Worm (Caenorhabditis elegans) whole organism, L1 larva: ENCODE measurements around the gene fkh-5.
A peak's percentile ranks its signal among the peaks of the same experiment; 100 is the strongest.

ENCODE experiments used
- C16A3.4 ChIP-seq: fragments of 150-350 bp; optimal IDR thresholded peaks from 2 replicates; lab custom pipeline; 2014; ENCODE audit warnings: missing biosample characterization, missing genetic modification characterization
- F16B12.6 ChIP-seq: fragments of 150-350 bp; optimal IDR thresholded peaks from 2 replicates; lab custom pipeline; 2014; ENCODE audit warnings: missing biosample characterization, missing genetic modification characterization
- Y116A8C.19 ChIP-seq: sonication (generic microtip); optimal IDR thresholded peaks from 2 replicates; lab custom pipeline; 2016; ENCODE audit warnings: missing compliant biosample characterization, missing genetic modification characterization, borderline replicate concordance
- aha-1 ChIP-seq: fragments of 150-350 bp; optimal IDR thresholded peaks from 2 replicates; lab custom pipeline; 2014; ENCODE audit warnings: missing biosample characterization, missing genetic modification characterization
- alr-1 ChIP-seq: fragments of 200-800 bp; sonication (Bioruptor generic); optimal IDR thresholded peaks from 2 replicates; lab custom pipeline; 2018; ENCODE audit warnings: borderline replicate concordance, mild to moderate bottlenecking, missing genetic modification characterization, missing compliant biosample characterization
- aly-2 ChIP-seq: fragments of 150-350 bp; optimal IDR thresholded peaks from 2 replicates; lab custom pipeline; 2014; ENCODE audit warnings: missing biosample characterization, missing genetic modification characterization
- ceh-8 ChIP-seq: fragments of 200-800 bp; sonication (Bioruptor generic); optimal IDR thresholded peaks from 2 replicates; lab custom pipeline; 2018; ENCODE audit warnings: mild to moderate bottlenecking, missing genetic modification characterization, moderate library complexity, missing compliant biosample characterization
- ceh-82 ChIP-seq, 3 experiments: fragments of 150-350 bp in 1 of 3; sonication (generic microtip) in 2 of 3; optimal IDR thresholded peaks; 2 replicates each; lab custom pipeline; 2014 to 2017; ENCODE audit warnings: missing biosample characterization in 3 of 3, missing genetic modification characterization in 3 of 3
- dpl-1 ChIP-seq, 3 experiments: fragments of 150-350 bp in 2 of 3; sonication (generic microtip) in 1 of 3; optimal IDR thresholded peaks; 2 replicates each; lab custom pipeline; 2014 to 2017; ENCODE audit warnings: missing biosample characterization in 3 of 3, missing genetic modification characterization in 3 of 3, missing genetic modification reagents in 3 of 3
- efl-1 ChIP-seq, 4 experiments: fragments of 150-350 bp; optimal IDR thresholded peaks in 3 of 4; peaks in 1 of 4; 1 replicate in 1 of 4; 2 replicates in 3 of 4; lab custom pipeline; 2014; ENCODE audit warnings: missing biosample characterization in 2 of 4, missing genetic modification characterization in 2 of 4, missing genetic modification reagents in 2 of 4
- egl-27 ChIP-seq, 2 experiments: fragments of 150-350 bp in 1 of 2; sonication (generic microtip); optimal IDR thresholded peaks; 3 replicates each; lab custom pipeline; 2017 to 2018; ENCODE audit warnings: missing biosample characterization in 2 of 2, missing genetic modification characterization in 2 of 2, missing genetic modification reagents in 2 of 2
- elt-2 ChIP-seq: sonication (generic microtip); optimal IDR thresholded peaks from 2 replicates; lab custom pipeline; 2016; ENCODE audit warnings: missing genetic modification characterization, mild to moderate bottlenecking, inconsistent platforms, missing compliant biosample characterization, missing genetic modification reagents
- elt-3 ChIP-seq, 6 experiments: fragments of 150-350 bp in 1 of 6; sonication (generic microtip); optimal IDR thresholded peaks; 2 replicates each; lab custom pipeline; 2017 to 2018; ENCODE audit warnings: missing biosample characterization in 6 of 6, missing genetic modification characterization in 6 of 6, inconsistent platforms in 1 of 6
- fkh-4 ChIP-seq: sonication (generic microtip); optimal IDR thresholded peaks from 2 replicates; lab custom pipeline; 2016; ENCODE audit warnings: missing compliant biosample characterization, missing genetic modification characterization, borderline replicate concordance
- fkh-8 ChIP-seq: sonication (generic microtip); optimal IDR thresholded peaks from 2 replicates; lab custom pipeline; 2016; ENCODE audit warnings: mild to moderate bottlenecking, missing genetic modification characterization, missing compliant biosample characterization
- fos-1 ChIP-seq: fragments of 150-350 bp; optimal IDR thresholded peaks from 2 replicates; lab custom pipeline; 2014; ENCODE audit warnings: missing biosample characterization, missing genetic modification characterization
- grh-1 ChIP-seq: fragments of 200-800 bp; sonication (Bioruptor generic); IDR thresholded peaks from 2 replicates; pipeline ENCODE4 v1.3.6; 2022; ENCODE audit warnings: missing genetic modification reagents, missing genetic modification characterization, missing compliant biosample characterization
- lin-14 ChIP-seq: fragments of 200-800 bp; sonication (Bioruptor generic); optimal IDR thresholded peaks from 2 replicates; lab custom pipeline; 2018; ENCODE audit warnings: mild to moderate bottlenecking, missing genetic modification characterization, moderate library complexity, missing compliant biosample characterization
- lin-35 ChIP-seq, 2 experiments: fragments of 150-350 bp; optimal IDR thresholded peaks; 2 replicates each; lab custom pipeline; 2014; ENCODE audit warnings: missing biosample characterization in 2 of 2, missing genetic modification characterization in 2 of 2, missing genetic modification reagents in 2 of 2
- lsy-2 ChIP-seq, 2 experiments: fragments of 150-350 bp; optimal IDR thresholded peaks; 2 replicates each; lab custom pipeline; 2014; ENCODE audit warnings: missing biosample characterization in 2 of 2, missing genetic modification characterization in 2 of 2
- mdl-1 ChIP-seq, 2 experiments: fragments of 150-350 bp; optimal IDR thresholded peaks; 2 replicates each; lab custom pipeline; 2014 to 2017; ENCODE audit warnings: missing biosample characterization in 2 of 2, missing genetic modification characterization in 2 of 2, inconsistent platforms in 1 of 2
- nhr-11 ChIP-seq: fragments of 150-350 bp; optimal IDR thresholded peaks from 2 replicates; lab custom pipeline; 2014; ENCODE audit warnings: missing biosample characterization, missing genetic modification characterization
- nhr-12 ChIP-seq: sonication (generic microtip); optimal IDR thresholded peaks from 2 replicates; lab custom pipeline; 2017; ENCODE audit warnings: missing biosample characterization, missing genetic modification characterization
- nhr-28 ChIP-seq: fragments of 150-350 bp; optimal IDR thresholded peaks from 2 replicates; lab custom pipeline; 2014; ENCODE audit warnings: missing biosample characterization, missing genetic modification characterization
- nhr-71 ChIP-seq: sonication (generic microtip); optimal IDR thresholded peaks from 2 replicates; lab custom pipeline; 2016; ENCODE audit warnings: mild to moderate bottlenecking, missing genetic modification characterization, moderate library complexity, missing compliant biosample characterization
- nhr-77 ChIP-seq: fragments of 150-350 bp; optimal IDR thresholded peaks from 2 replicates; lab custom pipeline; 2014; ENCODE audit warnings: missing biosample characterization, missing genetic modification characterization
- nhr-84 ChIP-seq: sonication (generic microtip); optimal IDR thresholded peaks from 2 replicates; lab custom pipeline; 2017; ENCODE audit warnings: missing biosample characterization, missing genetic modification characterization
- nhr-90 ChIP-seq: sonication (generic microtip); optimal IDR thresholded peaks from 2 replicates; lab custom pipeline; 2016; ENCODE audit warnings: mild to moderate bottlenecking, missing genetic modification characterization, missing compliant biosample characterization; ENCODE audit not compliant: poor library complexity
- pag-3 ChIP-seq: sonication (generic microtip); optimal IDR thresholded peaks from 2 replicates; lab custom pipeline; 2017; ENCODE audit warnings: missing genetic modification characterization, mild to moderate bottlenecking, missing compliant biosample characterization, antibody characterized with exemption, borderline replicate concordance; ENCODE audit not compliant: insufficient read depth
- rnt-1 ChIP-seq: sonication (generic microtip); optimal IDR thresholded peaks from 2 replicates; lab custom pipeline; 2016; ENCODE audit warnings: mild to moderate bottlenecking, missing genetic modification characterization, moderate library complexity, missing compliant biosample characterization
- skn-1 ChIP-seq: fragments of 150-350 bp; optimal IDR thresholded peaks from 2 replicates; lab custom pipeline; 2014; ENCODE audit warnings: missing biosample characterization, missing genetic modification characterization
- snu-23 ChIP-seq: sonication (generic microtip); optimal IDR thresholded peaks from 2 replicates; lab custom pipeline; 2016; ENCODE audit warnings: missing genetic modification characterization, missing compliant biosample characterization
- tlp-1 ChIP-seq: fragments of 150-350 bp; optimal IDR thresholded peaks from 2 replicates; lab custom pipeline; 2014; ENCODE audit warnings: missing biosample characterization, missing genetic modification characterization
- unc-62 ChIP-seq: fragments of 150-350 bp; optimal IDR thresholded peaks from 2 replicates; lab custom pipeline; 2014; ENCODE audit warnings: missing biosample characterization, missing genetic modification reagents, missing genetic modification characterization
- unc-98 ChIP-seq: fragments of 200-800 bp; sonication (Bioruptor generic); IDR thresholded peaks from 2 replicates; pipeline ENCODE4 v1.3.6; 2022; ENCODE audit warnings: missing genetic modification characterization, missing compliant biosample characterization
- zip-4 ChIP-seq: fragments of 200-800 bp; sonication (Bioruptor generic); optimal IDR thresholded peaks from 2 replicates; lab custom pipeline; 2018; ENCODE audit warnings: mild to moderate bottlenecking, missing genetic modification characterization, moderate library complexity, missing compliant biosample characterization
- ztf-11 ChIP-seq, 2 experiments: sonication (generic microtip); optimal IDR thresholded peaks; 2 replicates each; lab custom pipeline; 2016 to 2017; ENCODE audit warnings: missing genetic modification characterization in 2 of 2, missing biosample characterization in 1 of 2, missing compliant biosample characterization in 1 of 2
- ztf-4 ChIP-seq: fragments of 150-350 bp; optimal IDR thresholded peaks from 2 replicates; lab custom pipeline; 2014; ENCODE audit warnings: missing biosample characterization, missing genetic modification characterization

The fkh-5 gene

ce11 chrIII:4842173-4842572 lies 2.3 kb upstream of the fkh-5 start, which contains the start of gene clec-156:
TSS of gene clec-156 (minus strand) at chrIII:4842273.
- TF ChIP-seq fkh-4 (tag; lab: Kevin White, UChicago) (no peak), elt-2 (tag; lab: Kevin White, UChicago) (no peak), egl-27 (tag; optimal IDR thresholded peaks at IDR 0.05; lab: Kevin White, UChicago) (no peak), lin-14 (GFP tag; lab: Kevin White, UChicago) (no peak), tlp-1 (tag; lab: Kevin White, UChicago) (no peak)

ce11 chrIII:4849739-4850138 lies 5.3 kb downstream of the fkh-5 start, which contains the start of gene nonu-1:
TSS of gene nonu-1 (minus strand) at chrIII:4849907.
- peak in 1 of 2 experiments; percentile 12 for TF ChIP-seq mdl-1 (tag; optimal IDR thresholded peaks at IDR 0.05; lab: Kevin White, UChicago)
- no peak for TF ChIP-seq aha-1 (tag; lab: Kevin White, UChicago)
- peak; percentile 13 for TF ChIP-seq rnt-1 (tag; lab: Kevin White, UChicago)
- TF ChIP-seq C16A3.4: no peak
- TF ChIP-seq lin-35 (GFP tag; optimal IDR thresholded peaks at IDR 0.05; lab: Kevin White, UChicago): peak in 1 of 2 experiments; percentile 21
- no peak for TF ChIP-seq F16B12.6 (tag; lab: Kevin White, UChicago)
- peak; percentile 8 for TF ChIP-seq alr-1 (tag; lab: Kevin White, UChicago)
- TF ChIP-seq fkh-4 (tag; lab: Kevin White, UChicago): peak; percentile 0
- no peak for TF ChIP-seq efl-1 (optimal IDR thresholded peaks at IDR 0.05; lab: Kevin White, UChicago)
- peak in 1 of 2 experiments; percentile 78 for TF ChIP-seq efl-1 (GFP tag; optimal IDR thresholded peaks at IDR 0.05 in 1 of 2; lab: Kevin White, UChicago)
- no peak for TF ChIP-seq snu-23 (GFP tag; lab: Kevin White, UChicago)
- peak; percentile 9 for TF ChIP-seq elt-2 (tag; lab: Kevin White, UChicago)
- TF ChIP-seq fkh-8 (tag; lab: Kevin White, UChicago): peak; percentile 6

DNA sequence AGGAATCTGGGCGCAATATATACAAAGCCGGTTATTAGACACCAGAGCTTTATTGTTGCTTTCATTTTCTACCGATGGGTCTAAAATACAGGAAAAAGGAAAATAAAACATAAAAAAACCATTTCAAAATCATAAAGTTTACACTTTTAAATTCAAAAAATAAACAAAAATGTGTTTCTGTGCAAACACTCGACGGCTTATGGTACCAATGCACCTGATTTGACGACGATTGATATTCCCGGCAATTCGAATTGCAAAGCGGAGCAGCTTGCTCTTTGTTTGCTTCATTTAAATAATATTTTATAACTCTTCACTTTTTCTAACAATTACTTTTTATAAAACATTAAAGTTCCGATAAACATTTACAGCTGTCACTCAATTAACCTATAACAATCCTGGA lies 5.7 kb downstream of the fkh-5 start, which contains the start of gene F26A1.1:
TSS of gene F26A1.1 (plus strand) at position 369 of the 400 bp plus-strand sequence.
- peak; percentile 4 for TF ChIP-seq rnt-1 (tag; lab: Kevin White, UChicago)
- peak in 1 of 3 experiments; percentile 6 for TF ChIP-seq ceh-82 (tag; optimal IDR thresholded peaks at IDR 0.05; lab: Kevin White, UChicago)
- no peak for TF ChIP-seq nhr-12 (tag; lab: Kevin White, UChicago)
- TF ChIP-seq dpl-1 (GFP tag; optimal IDR thresholded peaks at IDR 0.05; lab: Kevin White, UChicago): peak; percentile 56 to 76 (median 70)
- TF ChIP-seq ceh-8 (GFP tag; lab: Kevin White, UChicago): no peak
- peak; percentile 20 to 65 for TF ChIP-seq efl-1 (optimal IDR thresholded peaks at IDR 0.05; lab: Kevin White, UChicago)
- TF ChIP-seq efl-1 (GFP tag; optimal IDR thresholded peaks at IDR 0.05 in 1 of 2; lab: Kevin White, UChicago): peak; percentile 76 to 96
- no peak for TF ChIP-seq nhr-11 (tag; lab: Kevin White, UChicago)
- no peak for TF ChIP-seq unc-62 (GFP tag; lab: Kevin White, UChicago)
- no peak for TF ChIP-seq alr-1 (tag; lab: Kevin White, UChicago)
- peak; percentile 23 for TF ChIP-seq C16A3.4
- no peak for TF ChIP-seq unc-98 (GFP tag; lab: Robert Waterston, UW)
- peak; percentile 50 to 67 for TF ChIP-seq lsy-2 (tag; optimal IDR thresholded peaks at IDR 0.05; lab: Kevin White, UChicago)
- peak; percentile 7 for TF ChIP-seq nhr-90 (tag; lab: Kevin White, UChicago)
- no peak for TF ChIP-seq Y116A8C.19 (tag; lab: Kevin White, UChicago)
- peak; percentile 14 for TF ChIP-seq skn-1
- no peak for TF ChIP-seq pag-3
- no peak for TF ChIP-seq zip-4 (GFP tag; lab: Kevin White, UChicago)
- TF ChIP-seq elt-3 (tag; optimal IDR thresholded peaks at IDR 0.05; lab: Kevin White, UChicago): no peak
- TF ChIP-seq nhr-77 (tag; lab: Kevin White, UChicago): no peak
- TF ChIP-seq nhr-71 (tag; lab: Kevin White, UChicago): peak; percentile 22
- TF ChIP-seq ztf-4 (tag; lab: Kevin White, UChicago): no peak
- peak; percentile 57 to 68 for TF ChIP-seq lin-35 (GFP tag; optimal IDR thresholded peaks at IDR 0.05; lab: Kevin White, UChicago)
- TF ChIP-seq snu-23 (GFP tag; lab: Kevin White, UChicago): peak; percentile 41
- no peak for TF ChIP-seq nhr-84 (tag; lab: Kevin White, UChicago)
- no peak for TF ChIP-seq ztf-11 (tag; optimal IDR thresholded peaks at IDR 0.05; lab: Kevin White, UChicago)
- TF ChIP-seq aly-2 (tag; lab: Kevin White, UChicago): no peak
- no peak for TF ChIP-seq grh-1 (GFP tag; lab: Robert Waterston, UW)
- TF ChIP-seq F16B12.6 (tag; lab: Kevin White, UChicago): peak; percentile 82
- TF ChIP-seq fos-1: no peak
- no peak for TF ChIP-seq nhr-28 (tag; lab: Kevin White, UChicago)
- TF ChIP-seq, all 84 proteins: peak for 12
